Worm (Caenorhabditis elegans): ENCODE data around the gene E02H4.7.

Gene E02H4.7

DNA sequence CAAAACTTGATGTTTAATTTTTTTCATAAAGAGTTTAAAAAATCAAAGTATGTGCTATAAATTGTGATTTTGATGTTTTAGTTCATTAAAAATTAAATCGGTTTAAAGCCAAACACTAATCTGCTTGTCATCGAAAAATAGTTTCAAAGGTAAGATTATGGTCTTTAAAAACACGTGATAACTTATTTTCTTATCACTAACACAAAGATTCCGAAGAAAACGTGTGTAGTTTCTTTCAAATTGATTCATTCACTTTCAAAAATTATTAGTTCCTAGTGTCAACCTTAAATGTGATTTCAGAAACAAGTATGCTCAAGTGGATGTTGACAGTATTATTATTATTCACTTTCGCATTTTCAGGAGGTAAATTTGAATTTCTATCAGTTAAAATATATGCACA lies at the start of gene E02H4.7:
Gene E02H4.7, plus strand, starts transcription at position 301 of the 400 bp plus-strand sequence.
- TF ChIP-seq hmg-1.1 (GFP tag; IDR thresholded peaks at IDR 0.05) (no peak), nhr-10 (tag; optimal IDR thresholded peaks at IDR 0.05) (no peak), zfp-3 (GFP tag; conservative IDR thresholded peaks at IDR 0.05) (no peak), F37D6.2 (tag; optimal IDR thresholded peaks at IDR 0.05) (no peak), hif-1 (tag; optimal IDR thresholded peaks at IDR 0.05) (no peak), mep-1 (tag; optimal IDR thresholded peaks at IDR 0.05) (no peak), spr-3 (GFP tag; optimal IDR thresholded peaks at IDR 0.05) (no peak), gei-8 (GFP tag; optimal IDR thresholded peaks at IDR 0.05) (no peak), lin-39 (tag; optimal IDR thresholded peaks at IDR 0.05) (no peak), madf-9 (GFP tag; conservative IDR thresholded peaks at IDR 0.05) (no peak)

DNA sequence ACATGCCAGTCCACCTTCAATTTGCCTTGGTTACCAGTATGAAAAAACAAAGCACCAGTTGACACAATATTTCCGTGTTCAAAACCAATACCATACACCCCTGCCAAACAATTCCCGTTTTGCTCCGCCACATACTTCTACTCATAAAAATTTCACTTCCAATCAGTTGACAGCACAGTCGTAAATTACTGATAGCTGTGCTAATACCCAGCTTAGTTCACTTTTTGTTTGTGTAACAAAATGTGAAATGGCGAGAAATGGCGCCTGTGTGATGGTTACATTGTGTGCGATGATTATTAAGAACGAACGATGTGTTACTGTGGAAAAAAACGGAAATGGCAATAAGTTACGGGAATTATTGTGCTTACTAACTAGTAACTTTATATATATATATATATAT lies 49.8 kb upstream of the E02H4.7 start:
- TF ChIP-seq mdl-1 (tag; optimal IDR thresholded peaks at IDR 0.05) (no peak), dmd-6 (GFP tag; IDR thresholded peaks at IDR 0.05) (peak; percentile 48; the same call in 1 of the 2 replicates), lin-38 (GFP tag; IDR thresholded peaks at IDR 0.05) (no peak), dve-1 (tag; optimal IDR thresholded peaks at IDR 0.05; ENCODE audit: insufficient read depth) (peak; percentile 36), R02D3.7 (tag; optimal IDR thresholded peaks at IDR 0.05) (no peak), nhr-25 (tag; optimal IDR thresholded peaks at IDR 0.05; ENCODE audit: borderline replicate concordance, insufficient read depth) (no peak), F49E8.2 (tag; optimal IDR thresholded peaks at IDR 0.05; ENCODE audit: borderline replicate concordance) (no peak), dpl-1 (GFP tag; optimal IDR thresholded peaks at IDR 0.05) (no peak), lin-39 (tag; optimal IDR thresholded peaks at IDR 0.05) (no peak), unc-62 (GFP tag; optimal IDR thresholded peaks at IDR 0.05 in 1 of 2) (no peak), unc-62 (tag; optimal IDR thresholded peaks at IDR 0.05) (no peak), ceh-62 (tag; optimal IDR thresholded peaks at IDR 0.05) (no peak), gei-8 (GFP tag; optimal IDR thresholded peaks at IDR 0.05) (no peak), lin-1 (GFP tag; IDR thresholded peaks at IDR 0.05) (peak; percentile 41; the same call in 1 of the 2 replicates), zfp-2 (tag; optimal IDR thresholded peaks at IDR 0.05) (no peak), daf-16 (GFP tag; optimal IDR thresholded peaks at IDR 0.05) (no peak), daf-16 (tag; optimal IDR thresholded peaks at IDR 0.05) (peak; percentile 69), egl-27 (tag; optimal IDR thresholded peaks at IDR 0.05) (no peak), attf-4 (tag; optimal IDR thresholded peaks at IDR 0.05) (no peak), F26F4.8 (GFP tag; conservative IDR thresholded peaks at IDR 0.05) (no peak), nhr-28 (tag; optimal IDR thresholded peaks at IDR 0.05) (peak; percentile 53), hmg-1.1 (GFP tag; IDR thresholded peaks at IDR 0.05) (no peak), mep-1 (tag; optimal IDR thresholded peaks at IDR 0.05) (no peak), arid-1 (GFP tag; conservative IDR thresholded peaks at IDR 0.05) (no peak), lin-29 (GFP tag; IDR thresholded peaks at IDR 0.05) (no peak), pqm-1 (tag; optimal IDR thresholded peaks at IDR 0.05) (peak; percentile 64), hlh-11 (tag; optimal IDR thresholded peaks at IDR 0.05) (peak; percentile 42), lir-3 (tag; optimal IDR thresholded peaks at IDR 0.05) (no peak), lin-13 (GFP tag; optimal IDR thresholded peaks at IDR 0.05) (no peak), mxl-2 (GFP tag; conservative IDR thresholded peaks at IDR 0.05) (no peak), Y75B8A.6 (GFP tag; IDR thresholded peaks at IDR 0.05) (no peak), mdt-29 (GFP tag; IDR thresholded peaks at IDR 0.05) (no peak)

DNA sequence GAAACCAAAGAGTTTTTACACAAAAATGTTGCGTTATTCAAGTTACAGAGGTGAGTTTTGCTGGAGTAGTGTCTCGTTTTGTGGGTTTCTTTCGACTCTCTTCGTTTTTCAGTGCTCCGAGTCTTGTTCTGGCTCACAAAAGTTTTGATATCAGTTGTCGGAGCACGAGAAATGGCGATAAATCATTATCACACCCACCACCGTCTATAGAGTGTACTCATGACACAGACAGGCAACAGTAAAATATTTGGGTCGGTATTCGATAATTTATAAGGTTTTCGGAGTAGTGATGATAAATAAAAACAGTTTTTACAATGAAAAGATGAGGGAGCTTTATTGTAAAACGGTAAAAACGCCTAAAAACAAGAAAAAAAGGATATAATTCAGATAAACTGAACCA lies 48.1 kb upstream of the E02H4.7 start, which contains the start of gene ceh-37:
Gene ceh-37, minus strand, starts transcription at position 59 of the 400 bp plus-strand sequence.
- TF ChIP-seq nhr-28 (tag; optimal IDR thresholded peaks at IDR 0.05) (peak; percentile 49), hlh-30 (tag; optimal IDR thresholded peaks at IDR 0.05; ENCODE audit: insufficient read depth) (peak; percentile 61), aha-1 (tag) (no peak), dve-1 (tag; optimal IDR thresholded peaks at IDR 0.05; ENCODE audit: insufficient read depth) (peak; percentile 19), duxl-1 (tag; optimal IDR thresholded peaks at IDR 0.05; ENCODE audit: poor library complexity) (no peak), nhr-42 (GFP tag; IDR thresholded peaks at IDR 0.05) (no peak), php-3 (GFP tag; IDR thresholded peaks at IDR 0.05) (peak; percentile 97), dmd-6 (GFP tag; IDR thresholded peaks at IDR 0.05) (peak; percentile 30; the same call in 1 of the 2 replicates), pqm-1 (tag; optimal IDR thresholded peaks at IDR 0.05) (peak; percentile 50), daf-16 (GFP tag; optimal IDR thresholded peaks at IDR 0.05) (no peak), daf-16 (tag; optimal IDR thresholded peaks at IDR 0.05) (peak; percentile 36), madf-5 (GFP tag; IDR thresholded peaks at IDR 0.05) (no peak), unc-62 (GFP tag; optimal IDR thresholded peaks at IDR 0.05 in 1 of 2) (peak in 1 of 2 experiments; percentile 92), unc-62 (tag; optimal IDR thresholded peaks at IDR 0.05) (no peak), hlh-11 (tag; optimal IDR thresholded peaks at IDR 0.05) (peak; percentile 68)
